Worm (Caenorhabditis elegans) whole organism, L1 larva: ENCODE data around the gene C49H3.4.

ENCODE experiments used
- C04F5.9 ChIP-seq: sonication (generic microtip); optimal IDR thresholded peaks from 2 replicates; lab custom pipeline; 2016; ENCODE audit warnings: missing genetic modification characterization, missing compliant biosample characterization
- F16B12.6 ChIP-seq: fragments of 150-350 bp; optimal IDR thresholded peaks from 2 replicates; lab custom pipeline; 2014; ENCODE audit warnings: missing biosample characterization, missing genetic modification characterization
- Y116A8C.19 ChIP-seq: sonication (generic microtip); optimal IDR thresholded peaks from 2 replicates; lab custom pipeline; 2016; ENCODE audit warnings: missing compliant biosample characterization, missing genetic modification characterization, borderline replicate concordance
- alr-1 ChIP-seq: fragments of 200-800 bp; sonication (Bioruptor generic); optimal IDR thresholded peaks from 2 replicates; lab custom pipeline; 2018; ENCODE audit warnings: borderline replicate concordance, mild to moderate bottlenecking, missing genetic modification characterization, missing compliant biosample characterization
- ama-1 ChIP-seq: fragments of 150-350 bp; optimal IDR thresholded peaks from 2 replicates; lab custom pipeline; 2014
- blmp-1 ChIP-seq: fragments of 150-350 bp; optimal IDR thresholded peaks from 2 replicates; lab custom pipeline; 2014; ENCODE audit warnings: missing biosample characterization, missing genetic modification characterization
- ceh-63 ChIP-seq: fragments of 200-800 bp; sonication (Bioruptor generic); optimal IDR thresholded peaks from 2 replicates; lab custom pipeline; 2018; ENCODE audit warnings: mild to moderate bottlenecking, missing genetic modification characterization, missing compliant biosample characterization
- ceh-8 ChIP-seq: fragments of 200-800 bp; sonication (Bioruptor generic); optimal IDR thresholded peaks from 2 replicates; lab custom pipeline; 2018; ENCODE audit warnings: mild to moderate bottlenecking, missing genetic modification characterization, moderate library complexity, missing compliant biosample characterization
- ceh-82 ChIP-seq, 3 experiments: fragments of 150-350 bp in 1 of 3; sonication (generic microtip) in 2 of 3; optimal IDR thresholded peaks; 2 replicates each; lab custom pipeline; 2014 to 2017; ENCODE audit warnings: missing biosample characterization in 3 of 3, missing genetic modification characterization in 3 of 3
- ceh-88 ChIP-seq: fragments of 200-800 bp; sonication (Bioruptor generic); IDR thresholded peaks from 2 replicates; pipeline ENCODE4 v1.3.6; 2022; ENCODE audit warnings: missing genetic modification characterization, missing compliant biosample characterization
- ceh-90 ChIP-seq: sonication (generic microtip); optimal IDR thresholded peaks from 2 replicates; lab custom pipeline; 2016; ENCODE audit warnings: missing genetic modification characterization, missing compliant biosample characterization
- dpl-1 ChIP-seq, 3 experiments: fragments of 150-350 bp in 2 of 3; sonication (generic microtip) in 1 of 3; optimal IDR thresholded peaks; 2 replicates each; lab custom pipeline; 2014 to 2017; ENCODE audit warnings: missing biosample characterization in 3 of 3, missing genetic modification characterization in 3 of 3, missing genetic modification reagents in 3 of 3
- dsc-1 ChIP-seq: sonication (generic microtip); optimal IDR thresholded peaks from 2 replicates; lab custom pipeline; 2016; ENCODE audit warnings: mild to moderate bottlenecking, missing genetic modification characterization, missing compliant biosample characterization
- egl-13 ChIP-seq: sonication (generic microtip); optimal IDR thresholded peaks from 2 replicates; lab custom pipeline; 2016; ENCODE audit warnings: missing genotype, missing genetic modification reagents, missing genetic modification characterization, missing compliant biosample characterization
- egl-27 ChIP-seq, 2 experiments: fragments of 150-350 bp in 1 of 2; sonication (generic microtip); optimal IDR thresholded peaks; 3 replicates each; lab custom pipeline; 2017 to 2018; ENCODE audit warnings: missing biosample characterization in 2 of 2, missing genetic modification characterization in 2 of 2, missing genetic modification reagents in 2 of 2
- elt-2 ChIP-seq: sonication (generic microtip); optimal IDR thresholded peaks from 2 replicates; lab custom pipeline; 2016; ENCODE audit warnings: missing genetic modification characterization, mild to moderate bottlenecking, inconsistent platforms, missing compliant biosample characterization, missing genetic modification reagents
- elt-3 ChIP-seq, 6 experiments: fragments of 150-350 bp in 1 of 6; sonication (generic microtip); optimal IDR thresholded peaks; 2 replicates each; lab custom pipeline; 2017 to 2018; ENCODE audit warnings: missing biosample characterization in 6 of 6, missing genetic modification characterization in 6 of 6, inconsistent platforms in 1 of 6
- fkh-10 ChIP-seq: sonication (generic microtip); optimal IDR thresholded peaks from 2 replicates; lab custom pipeline; 2017; ENCODE audit warnings: missing biosample characterization, missing genetic modification reagents, missing genetic modification characterization
- fkh-8 ChIP-seq: sonication (generic microtip); optimal IDR thresholded peaks from 2 replicates; lab custom pipeline; 2016; ENCODE audit warnings: mild to moderate bottlenecking, missing genetic modification characterization, missing compliant biosample characterization
- hlh-17 ChIP-seq: fragments of 200-800 bp; sonication (Bioruptor generic); optimal IDR thresholded peaks from 2 replicates; lab custom pipeline; 2018; ENCODE audit warnings: missing genetic modification characterization, mild to moderate bottlenecking, missing compliant biosample characterization, moderate library complexity, borderline replicate concordance
- hpl-2 ChIP-seq: fragments of 150-350 bp; optimal IDR thresholded peaks from 2 replicates; lab custom pipeline; 2014; ENCODE audit warnings: missing biosample characterization, missing genetic modification reagents, missing genetic modification characterization
- irx-1 ChIP-seq: sonication (generic microtip); optimal IDR thresholded peaks from 2 replicates; lab custom pipeline; 2016; ENCODE audit warnings: missing genetic modification characterization, missing compliant biosample characterization
- jun-1 ChIP-seq: fragments of 150-350 bp; optimal IDR thresholded peaks from 2 replicates; lab custom pipeline; 2014; ENCODE audit warnings: missing biosample characterization, missing genetic modification reagents, missing genetic modification characterization
- lin-13 ChIP-seq: fragments of 150-350 bp; optimal IDR thresholded peaks from 2 replicates; lab custom pipeline; 2014; ENCODE audit warnings: missing biosample characterization, missing genetic modification reagents, missing genetic modification characterization
- lin-15B ChIP-seq: fragments of 150-350 bp; sonication (generic microtip); optimal IDR thresholded peaks from 3 replicates; lab custom pipeline; 2014; ENCODE audit warnings: missing biosample characterization, missing genetic modification characterization
- lin-39 ChIP-seq: fragments of 150-350 bp; optimal IDR thresholded peaks from 2 replicates; lab custom pipeline; 2014; ENCODE audit warnings: missing biosample characterization, missing genetic modification reagents, missing genetic modification characterization
- lsy-2 ChIP-seq, 2 experiments: fragments of 150-350 bp; optimal IDR thresholded peaks; 2 replicates each; lab custom pipeline; 2014; ENCODE audit warnings: missing biosample characterization in 2 of 2, missing genetic modification characterization in 2 of 2
- mdl-1 ChIP-seq, 2 experiments: fragments of 150-350 bp; optimal IDR thresholded peaks; 2 replicates each; lab custom pipeline; 2014 to 2017; ENCODE audit warnings: missing biosample characterization in 2 of 2, missing genetic modification characterization in 2 of 2, inconsistent platforms in 1 of 2
- mef-2 ChIP-seq: fragments of 150-350 bp; optimal IDR thresholded peaks from 2 replicates; lab custom pipeline; 2014; ENCODE audit warnings: missing biosample characterization, missing genetic modification characterization
- nhr-11 ChIP-seq: fragments of 150-350 bp; optimal IDR thresholded peaks from 2 replicates; lab custom pipeline; 2014; ENCODE audit warnings: missing biosample characterization, missing genetic modification characterization
- nhr-12 ChIP-seq: sonication (generic microtip); optimal IDR thresholded peaks from 2 replicates; lab custom pipeline; 2017; ENCODE audit warnings: missing biosample characterization, missing genetic modification characterization
- nhr-20 ChIP-seq: sonication (generic microtip); optimal IDR thresholded peaks from 2 replicates; lab custom pipeline; 2016; ENCODE audit warnings: mild to moderate bottlenecking, missing genetic modification characterization, missing compliant biosample characterization
- nhr-237 ChIP-seq: fragments of 150-350 bp; optimal IDR thresholded peaks from 2 replicates; lab custom pipeline; 2014; ENCODE audit warnings: missing biosample characterization, missing genetic modification characterization
- nhr-28 ChIP-seq: fragments of 150-350 bp; optimal IDR thresholded peaks from 2 replicates; lab custom pipeline; 2014; ENCODE audit warnings: missing biosample characterization, missing genetic modification characterization
- nhr-71 ChIP-seq: sonication (generic microtip); optimal IDR thresholded peaks from 2 replicates; lab custom pipeline; 2016; ENCODE audit warnings: mild to moderate bottlenecking, missing genetic modification characterization, moderate library complexity, missing compliant biosample characterization
- nhr-76 ChIP-seq: sonication (generic microtip); optimal IDR thresholded peaks from 2 replicates; lab custom pipeline; 2017; ENCODE audit warnings: missing biosample characterization, missing genetic modification characterization
- nhr-84 ChIP-seq: sonication (generic microtip); optimal IDR thresholded peaks from 2 replicates; lab custom pipeline; 2017; ENCODE audit warnings: missing biosample characterization, missing genetic modification characterization
- nhr-85 ChIP-seq: sonication (generic microtip); peaks from one replicate; lab custom pipeline; 2016; ENCODE audit warnings: missing genetic modification characterization, inconsistent platforms, missing compliant biosample characterization
- nhr-90 ChIP-seq: sonication (generic microtip); optimal IDR thresholded peaks from 2 replicates; lab custom pipeline; 2016; ENCODE audit warnings: mild to moderate bottlenecking, missing genetic modification characterization, missing compliant biosample characterization; ENCODE audit not compliant: poor library complexity
- pax-3 ChIP-seq: fragments of 200-800 bp; sonication (Bioruptor generic); optimal IDR thresholded peaks from 2 replicates; lab custom pipeline; 2018; ENCODE audit warnings: mild to moderate bottlenecking, missing genetic modification characterization, moderate library complexity, missing compliant biosample characterization
- pqm-1 ChIP-seq: sonication (generic microtip); optimal IDR thresholded peaks from 3 replicates; lab custom pipeline; 2017; ENCODE audit warnings: missing biosample characterization, missing genetic modification characterization
- rnt-1 ChIP-seq: sonication (generic microtip); optimal IDR thresholded peaks from 2 replicates; lab custom pipeline; 2016; ENCODE audit warnings: mild to moderate bottlenecking, missing genetic modification characterization, moderate library complexity, missing compliant biosample characterization
- skn-1 ChIP-seq: fragments of 150-350 bp; optimal IDR thresholded peaks from 2 replicates; lab custom pipeline; 2014; ENCODE audit warnings: missing biosample characterization, missing genetic modification characterization
- snu-23 ChIP-seq: sonication (generic microtip); optimal IDR thresholded peaks from 2 replicates; lab custom pipeline; 2016; ENCODE audit warnings: missing genetic modification characterization, missing compliant biosample characterization
- sptf-1 ChIP-seq: fragments of 150-350 bp; optimal IDR thresholded peaks from 2 replicates; lab custom pipeline; 2014; ENCODE audit warnings: missing biosample characterization, missing genetic modification characterization
- unc-130 ChIP-seq: fragments of 150-350 bp; optimal IDR thresholded peaks from 2 replicates; lab custom pipeline; 2017; ENCODE audit warnings: missing biosample characterization, missing genetic modification characterization, inconsistent platforms
- unc-30 ChIP-seq: sonication (generic microtip); optimal IDR thresholded peaks from 2 replicates; lab custom pipeline; 2017; ENCODE audit warnings: missing biosample characterization, missing genetic modification characterization
- unc-62 ChIP-seq: fragments of 150-350 bp; optimal IDR thresholded peaks from 2 replicates; lab custom pipeline; 2014; ENCODE audit warnings: missing biosample characterization, missing genetic modification reagents, missing genetic modification characterization
- unc-86 ChIP-seq: sonication (generic microtip); optimal IDR thresholded peaks from 2 replicates; lab custom pipeline; 2016; ENCODE audit warnings: missing genetic modification characterization, missing compliant biosample characterization
- unc-98 ChIP-seq: fragments of 200-800 bp; sonication (Bioruptor generic); IDR thresholded peaks from 2 replicates; pipeline ENCODE4 v1.3.6; 2022; ENCODE audit warnings: missing genetic modification characterization, missing compliant biosample characterization
- vab-15 ChIP-seq: sonication (generic microtip); optimal IDR thresholded peaks from 2 replicates; lab custom pipeline; 2017; ENCODE audit warnings: missing genotype, mild to moderate bottlenecking, missing genetic modification characterization, missing compliant biosample characterization
- ztf-4 ChIP-seq: fragments of 150-350 bp; optimal IDR thresholded peaks from 2 replicates; lab custom pipeline; 2014; ENCODE audit warnings: missing biosample characterization, missing genetic modification characterization

Gene C49H3.4

ce11 chrIV:7902221-7902904, 12.7 kb upstream of the C49H3.4 start, which contains the start of gene arp-11:
Gene arp-11, minus strand, starts transcription at chrIV:7902271.
- TF ChIP-seq pax-3 (tag; lab: Kevin White, UChicago), result no peak
- TF ChIP-seq blmp-1 (tag; lab: Kevin White, UChicago), result peak; percentile 67
- TF ChIP-seq nhr-90, result peak; percentile 75
- peak; percentile 94 for TF ChIP-seq elt-2 (tag; lab: Kevin White, UChicago)
- no peak for TF ChIP-seq nhr-237 (tag; lab: Kevin White, UChicago)
- TF ChIP-seq mdl-1 (tag; optimal IDR thresholded peaks at IDR 0.05; lab: Kevin White, UChicago), result peak in 1 of 2 experiments; percentile 71
- TF ChIP-seq lin-15B, result peak; percentile 5
- peak; percentile 94 for TF ChIP-seq F16B12.6 (tag; lab: Kevin White, UChicago)
- TF ChIP-seq nhr-85 (tag; lab: Kevin White, UChicago), result peak; percentile 22
- TF ChIP-seq mef-2 (tag; lab: Kevin White, UChicago), result peak; percentile 57
- TF ChIP-seq nhr-28 (tag; lab: Kevin White, UChicago), result no peak
- no peak for TF ChIP-seq nhr-11 (tag; lab: Kevin White, UChicago)
- peak; percentile 87 for TF ChIP-seq snu-23 (GFP tag; lab: Kevin White, UChicago)
- TF ChIP-seq hpl-2, result no peak
- TF ChIP-seq irx-1, result no peak
- TF ChIP-seq rnt-1 (tag; lab: Kevin White, UChicago), result peak; percentile 55
- peak; percentile 63 for TF ChIP-seq dsc-1 (tag; lab: Kevin White, UChicago)
- no peak for TF ChIP-seq Y116A8C.19 (tag; lab: Kevin White, UChicago)
- TF ChIP-seq nhr-84 (tag; lab: Kevin White, UChicago), result no peak
- TF ChIP-seq sptf-1 (tag; lab: Kevin White, UChicago), result no peak
- TF ChIP-seq ceh-63 (GFP tag; lab: Kevin White, UChicago), result no peak
- peak; percentile 61 for TF ChIP-seq egl-13
- TF ChIP-seq vab-15 (tag; lab: Kevin White, UChicago), result no peak
- peak; percentile 79 for TF ChIP-seq nhr-20 (tag; lab: Kevin White, UChicago)
- TF ChIP-seq ceh-90, result no peak
- TF ChIP-seq alr-1 (tag; lab: Kevin White, UChicago), result no peak
- TF ChIP-seq jun-1, result peak; percentile 44
- peak; percentile 50 for TF ChIP-seq ztf-4 (tag; lab: Kevin White, UChicago)
- TF ChIP-seq unc-130 (tag; lab: Kevin White, UChicago), result peak; percentile 77
- TF ChIP-seq fkh-10 (GFP tag; lab: Kevin White, UChicago), result no peak
- peak; percentile 42 for TF ChIP-seq lin-13
- no peak for TF ChIP-seq ceh-88 (GFP tag; lab: Robert Waterston, UW)
- peak; percentile 87 for TF ChIP-seq nhr-71
- no peak for TF ChIP-seq nhr-12 (tag; lab: Kevin White, UChicago)
- TF ChIP-seq dpl-1 (GFP tag; optimal IDR thresholded peaks at IDR 0.05; lab: Kevin White, UChicago), result peak; percentile 72 to 78 (median 76)
- no peak for TF ChIP-seq nhr-76 (tag; lab: Kevin White, UChicago)
- peak; percentile 4 to 68 (median 17) for TF ChIP-seq ceh-82 (tag; optimal IDR thresholded peaks at IDR 0.05; lab: Kevin White, UChicago)
- TF ChIP-seq unc-62 (GFP tag; lab: Kevin White, UChicago), result no peak
- TF ChIP-seq egl-27 (tag; optimal IDR thresholded peaks at IDR 0.05; lab: Kevin White, UChicago), result no peak
- TF ChIP-seq lin-39 (tag; lab: Kevin White, UChicago), result no peak
- no peak for TF ChIP-seq unc-98 (GFP tag; lab: Robert Waterston, UW)
- peak; percentile 18 for TF ChIP-seq ama-1
- TF ChIP-seq hlh-17 (GFP tag; lab: Kevin White, UChicago), result no peak
- no peak for TF ChIP-seq C04F5.9 (tag; lab: Kevin White, UChicago)
- TF ChIP-seq unc-86 (tag; lab: Kevin White, UChicago), result peak; percentile 46
- no peak for TF ChIP-seq pqm-1 (tag; lab: Kevin White, UChicago)
- peak in 2 of 6 experiments; percentile 59 to 66 for TF ChIP-seq elt-3 (tag; optimal IDR thresholded peaks at IDR 0.05; lab: Kevin White, UChicago)
- no peak for TF ChIP-seq ceh-8 (GFP tag; lab: Kevin White, UChicago)
- peak; percentile 74 for TF ChIP-seq fkh-8 (tag; lab: Kevin White, UChicago)
- TF ChIP-seq lsy-2 (tag; optimal IDR thresholded peaks at IDR 0.05; lab: Kevin White, UChicago), result peak; percentile 97 to 99
- peak; percentile 70 for TF ChIP-seq skn-1 (tag; lab: Kevin White, UChicago)
- TF ChIP-seq unc-30 (tag; lab: Kevin White, UChicago), result no peak
